Fruit fly (Drosophila melanogaster) whole organism, adult: ENCODE measurements around the gene CG3984.
A peak's percentile ranks its signal among the peaks of the same experiment; 100 is the strongest.

Experiments used
- CG12768 ChIP-seq: fragments of 200-800 bp; sonication (Bioruptor generic); optimal IDR thresholded peaks from 2 replicates; lab custom pipeline; 2017; ENCODE audit warnings: missing biosample characterization, missing genetic modification characterization, mild to moderate bottlenecking, moderate library complexity, missing genetic modification reagents
- CG14711 ChIP-seq: fragments of 200-800 bp; sonication (Bioruptor generic); optimal IDR thresholded peaks from 2 replicates; lab custom pipeline; 2018; ENCODE audit warnings: missing biosample characterization, mild to moderate bottlenecking, missing genetic modification characterization, moderate library complexity
- CG5204 ChIP-seq: fragments of 200-800 bp; sonication (Bioruptor generic); optimal IDR thresholded peaks from 2 replicates; lab custom pipeline; 2016; ENCODE audit warnings: missing biosample characterization, missing genetic modification characterization
- CG7045 ChIP-seq: fragments of 200-800 bp; sonication (Bioruptor generic); optimal IDR thresholded peaks from 2 replicates; lab custom pipeline; 2017; ENCODE audit warnings: missing biosample characterization, mild to moderate bottlenecking, missing genetic modification characterization
- Crg-1 ChIP-seq: fragments of 200-800 bp; sonication (Bioruptor generic); optimal IDR thresholded peaks from 2 replicates; lab custom pipeline; 2016; ENCODE audit warnings: missing biosample characterization, missing genetic modification characterization
- Mnt ChIP-seq: fragments of 200-800 bp; sonication (Bioruptor generic); optimal IDR thresholded peaks from 2 replicates; lab custom pipeline; 2016; ENCODE audit warnings: missing biosample characterization, mild to moderate bottlenecking, missing genetic modification characterization
- cic ChIP-seq: fragments of 200-800 bp; sonication (Bioruptor generic); optimal IDR thresholded peaks from 2 replicates; lab custom pipeline; 2017; ENCODE audit warnings: missing biosample characterization, mild to moderate bottlenecking, missing genetic modification characterization, moderate library complexity
- cnc ChIP-seq, 2 experiments: fragments of >200 bp; optimal IDR thresholded peaks; 2 replicates each; lab custom pipeline; 2017
- kay ChIP-seq: fragments of 200-800 bp; sonication (Bioruptor generic); peaks from one replicate; lab custom pipeline; 2016; ENCODE audit warnings: missing biosample characterization, missing genetic modification characterization, borderline replicate concordance
- ovo ChIP-seq: fragments of 200-800 bp; sonication (Bioruptor generic); optimal IDR thresholded peaks from 2 replicates; lab custom pipeline; 2016; ENCODE audit warnings: missing biosample characterization, missing genetic modification characterization
- pad ChIP-seq: fragments of 200-800 bp; sonication (Bioruptor generic); optimal IDR thresholded peaks from 3 replicates; lab custom pipeline; 2017; ENCODE audit warnings: missing biosample characterization, missing genetic modification characterization, mild to moderate bottlenecking, moderate library complexity, missing genetic modification reagents
- tj ChIP-seq: fragments of 200-800 bp; sonication (Bioruptor generic); optimal IDR thresholded peaks from 3 replicates; lab custom pipeline; 2017; ENCODE audit warnings: missing biosample characterization, mild to moderate bottlenecking, missing genetic modification characterization, moderate library complexity

DNA sequence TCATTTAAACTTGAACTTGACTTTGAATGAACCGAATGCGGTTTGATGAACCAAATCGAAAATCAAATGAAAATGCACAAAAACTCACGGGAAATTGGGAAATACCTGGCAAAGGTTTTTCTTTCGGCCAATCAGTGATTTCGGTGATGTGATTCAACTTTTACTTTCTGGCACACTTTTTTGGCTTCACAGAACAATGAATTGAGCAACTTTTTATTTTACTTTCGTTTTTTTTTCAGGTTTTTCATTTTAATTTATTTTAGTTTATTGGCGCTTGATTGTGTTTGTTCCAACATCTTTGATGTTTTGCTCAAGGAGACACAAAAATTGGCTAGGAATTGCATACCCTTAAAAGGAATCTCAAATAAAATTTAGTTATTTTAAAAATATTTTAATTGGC is 44.5 kb downstream of the CG3984 start, which contains the start of gene Mf:
- TF ChIP-seq cic (GFP tag; lab: Kevin White, UChicago) (no peak), Crg-1 (GFP tag; lab: Kevin White, UChicago) (no peak), kay (GFP tag; lab: Kevin White, UChicago) (peak; percentile 91), Mnt (no peak), tj (GFP tag; lab: Kevin White, UChicago) (no peak), CG7045 (no peak), CG12768 (GFP tag; lab: Kevin White, UChicago) (no peak), ovo (no peak), CG5204 (GFP tag; lab: Kevin White, UChicago) (no peak), pad (GFP tag; lab: Kevin White, UChicago) (no peak), CG14711 (no peak), cnc (optimal IDR thresholded peaks at IDR 0.05; lab: Kevin White, UChicago) (no peak)
